Worm (Caenorhabditis elegans): ENCODE data around the gene pms-2.

The pms-2 gene

DNA sequence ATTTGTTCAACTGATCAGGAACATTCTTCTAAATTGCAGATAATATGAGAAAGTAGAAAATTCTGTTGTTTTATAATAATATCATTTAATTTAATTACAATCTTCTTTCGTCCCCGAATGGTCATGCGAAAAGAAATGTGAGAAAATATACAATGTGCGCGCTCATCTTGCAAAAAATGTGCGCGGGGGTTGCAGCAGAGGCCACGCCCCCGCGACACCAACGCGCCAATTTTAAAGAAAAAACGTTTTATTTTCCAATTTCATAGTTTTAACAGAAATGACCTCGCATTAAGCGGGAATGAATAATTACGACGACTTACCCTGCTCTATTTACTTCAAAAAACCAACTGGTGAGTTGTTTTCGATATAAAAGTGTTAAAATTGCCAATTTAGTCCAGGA, 40.1 kb upstream of the pms-2 start, which contains the start of gene sas-5 (continued):
- TF ChIP-seq ets-4 (GFP tag; optimal IDR thresholded peaks at IDR 0.05) (no peak), K11D2.4 (GFP tag; IDR thresholded peaks at IDR 0.05) (no peak), ceh-58 (GFP tag; IDR thresholded peaks at IDR 0.05) (no peak), C06A6.2 (GFP tag; conservative IDR thresholded peaks at IDR 0.05) (0 out of 2 replicates have a peak, but pooled peaks have one; percentile 51), hrde-1 (tag; optimal IDR thresholded peaks at IDR 0.05; ENCODE audit: borderline replicate concordance) (no peak), nhr-179 (tag; optimal IDR thresholded peaks at IDR 0.05) (no peak), lsl-1 (GFP tag; optimal IDR thresholded peaks at IDR 0.05) (peak; percentile 67), athp-1 (tag; optimal IDR thresholded peaks at IDR 0.05) (peak; percentile 58), F10E7.11 (tag; optimal IDR thresholded peaks at IDR 0.05) (no peak), lin-35 (GFP tag; optimal IDR thresholded peaks at IDR 0.05) (peak; percentile 55 to 83 (median 71)), hmg-1.2 (GFP tag; IDR thresholded peaks at IDR 0.05) (peak; percentile 58), sdz-38 (tag; optimal IDR thresholded peaks at IDR 0.05) (no peak), ztf-22 (GFP tag; optimal IDR thresholded peaks at IDR 0.05) (no peak), egl-18 (GFP tag; IDR thresholded peaks at IDR 0.05) (no peak), F57A8.1 (GFP tag; optimal IDR thresholded peaks at IDR 0.05) (no peak), egl-44 (GFP tag; IDR thresholded peaks at IDR 0.05) (no peak), nhr-27 (tag; optimal IDR thresholded peaks at IDR 0.05) (no peak), lsy-27 (tag; optimal IDR thresholded peaks at IDR 0.05; ENCODE audit: borderline replicate concordance, insufficient read depth) (no peak), T26A5.8 (tag; optimal IDR thresholded peaks at IDR 0.05) (no peak), ceh-91 (GFP tag; IDR thresholded peaks at IDR 0.05) (peak; percentile 67), nfya-2 (GFP tag; IDR thresholded peaks at IDR 0.05) (no peak), madf-8 (GFP tag; conservative IDR thresholded peaks at IDR 0.05) (peak; percentile 84), lin-40 (tag; optimal IDR thresholded peaks at IDR 0.05) (peak; percentile 51), mes-4 (tag; optimal IDR thresholded peaks at IDR 0.05) (no peak), ceh-79 (tag; optimal IDR thresholded peaks at IDR 0.05) (no peak), ztf-18 (tag; optimal IDR thresholded peaks at IDR 0.05) (peak; percentile 67), lin-26 (GFP tag; IDR thresholded peaks at IDR 0.05) (peak; percentile 35; the same call in 1 of the 2 replicates), lag-1 (GFP tag; IDR thresholded peaks at IDR 0.05) (no peak), ekl-4 (GFP tag; IDR thresholded peaks at IDR 0.05) (peak; percentile 78), rec-8 (tag; optimal IDR thresholded peaks at IDR 0.05) (peak in 1 of 2 experiments; percentile 50), ccch-3 (GFP tag; optimal IDR thresholded peaks at IDR 0.05) (no peak), rcor-1 (GFP tag; IDR thresholded peaks at IDR 0.05) (peak; percentile 77), B0035.1 (tag; optimal IDR thresholded peaks at IDR 0.05) (no peak), atf-7 (tag; optimal IDR thresholded peaks at IDR 0.05) (peak; percentile 10), F22D6.2 (tag; optimal IDR thresholded peaks at IDR 0.05) (no peak), F23B12.7 (tag; optimal IDR thresholded peaks at IDR 0.05; ENCODE audit: insufficient read depth) (peak; percentile 78), F39B2.1 (GFP tag; IDR thresholded peaks at IDR 0.05) (no peak), pbrm-1 (GFP tag; IDR thresholded peaks at IDR 0.05) (peak; percentile 82), bed-1 (GFP tag; IDR thresholded peaks at IDR 0.05) (no peak), unc-130 (GFP tag; optimal IDR thresholded peaks at IDR 0.05) (peak; percentile 60), Y67H2A.10 (GFP tag; conservative IDR thresholded peaks at IDR 0.05) (no peak), B0261.1 (tag; optimal IDR thresholded peaks at IDR 0.05) (no peak), nfya-1 (tag; optimal IDR thresholded peaks at IDR 0.05; ENCODE audit: borderline replicate concordance, insufficient read depth) (no peak), efl-1 (GFP tag; optimal IDR thresholded peaks at IDR 0.05) (peak; percentile 92), F52B5.7 (tag; optimal IDR thresholded peaks at IDR 0.05) (no peak), lir-1 (GFP tag; conservative IDR thresholded peaks at IDR 0.05) (no peak; the same call in 1 of the 2 replicates), ama-1 (optimal IDR thresholded peaks at IDR 0.05) (no peak), ama-1 (GFP tag; optimal IDR thresholded peaks at IDR 0.05) (no peak), hlh-12 (tag; optimal IDR thresholded peaks at IDR 0.05) (no peak)
